Worm (Caenorhabditis elegans) whole organism, early embryonic: Measurements from ENCODE around the gene Y119D3B.21.

Source experiments
- ama-1 ChIP-seq: fragments of 150-350 bp; optimal IDR thresholded peaks from 2 replicates; lab custom pipeline; 2014
- hmbx-1 ChIP-seq: sonication (generic microtip); optimal IDR thresholded peaks from 2 replicates; lab custom pipeline; 2016; ENCODE audit warnings: mild to moderate bottlenecking, missing genetic modification characterization, missing compliant biosample characterization
- tbx-11 ChIP-seq: fragments of 200-800 bp; sonication (Bioruptor generic); IDR thresholded peaks from 2 replicates; pipeline ENCODE4 v1.3.6; 2022; ENCODE audit warnings: missing genetic modification characterization, missing compliant biosample characterization

DNA sequence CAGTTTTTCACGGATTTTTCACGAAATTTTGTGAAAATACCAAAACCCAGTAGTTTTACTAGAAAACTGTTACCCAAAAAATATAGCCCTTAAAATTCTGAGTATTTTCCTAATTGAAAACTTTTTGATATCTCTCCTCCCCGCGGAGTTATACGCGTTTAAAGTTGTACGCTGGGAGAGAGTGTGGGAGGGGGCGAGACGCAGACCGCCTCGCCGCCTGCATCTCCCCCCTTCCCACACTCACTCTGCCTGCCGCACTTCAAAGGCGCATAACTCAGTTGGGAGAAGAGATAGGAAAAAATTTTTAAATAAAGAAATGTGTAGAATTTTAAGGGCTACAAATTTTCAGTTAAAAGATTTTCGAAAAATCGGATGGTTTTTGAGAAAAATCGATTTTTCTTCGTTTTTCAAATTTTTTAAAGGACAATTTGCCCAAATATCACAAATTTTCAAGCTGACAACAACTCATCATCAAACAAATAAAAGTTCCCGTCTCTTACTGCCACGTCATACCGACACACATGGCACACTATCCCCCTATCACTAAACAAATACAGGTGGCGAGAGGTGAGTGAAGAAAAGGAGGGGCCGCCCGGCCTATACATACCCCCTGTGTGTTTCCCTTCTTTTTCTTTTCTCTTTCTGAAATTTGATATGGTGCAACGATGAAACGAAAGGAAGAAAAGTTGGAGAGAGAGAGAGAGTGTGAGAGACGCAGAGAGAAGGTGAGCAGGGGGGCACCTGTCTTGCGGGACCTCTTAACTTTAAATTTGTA lies 8.7 kb downstream of the Y119D3B.21 start:
- TF ChIP-seq ama-1 (lab: Kevin White, UChicago) (no peak), hmbx-1 (no peak), tbx-11 (no peak)
